Worm (Caenorhabditis elegans) whole organism, early embryonic: ENCODE results near the gene T04A8.18.

Experiments
- B0310.2 ChIP-seq: sonication (generic microtip); optimal IDR thresholded peaks from 2 replicates; lab custom pipeline; 2016; ENCODE audit warnings: mild to moderate bottlenecking, missing genetic modification characterization, missing compliant biosample characterization
- ama-1 ChIP-seq: fragments of 150-350 bp; optimal IDR thresholded peaks from 2 replicates; lab custom pipeline; 2014
- ets-7 ChIP-seq: sonication (generic microtip); optimal IDR thresholded peaks from 2 replicates; lab custom pipeline; 2016; ENCODE audit warnings: missing genotype, missing genetic modification characterization, missing compliant biosample characterization
- flt-1 ChIP-seq: fragments of 200-800 bp; sonication (Bioruptor generic); IDR thresholded peaks from 2 replicates; pipeline ENCODE4 v1.3.6; 2022; ENCODE audit warnings: missing genetic modification characterization, missing compliant biosample characterization
- hmg-4 ChIP-seq: fragments of 200-800 bp; sonication (Bioruptor generic); optimal IDR thresholded peaks from 2 replicates; lab custom pipeline; 2018; ENCODE audit warnings: mild to moderate bottlenecking, missing genetic modification characterization, missing compliant biosample characterization
- hnd-1 ChIP-seq: sonication (generic microtip); optimal IDR thresholded peaks from 2 replicates; lab custom pipeline; 2016; ENCODE audit warnings: missing genetic modification characterization, missing compliant biosample characterization
- scrt-1 ChIP-seq: fragments of 200-800 bp; sonication (Bioruptor generic); IDR thresholded peaks from 2 replicates; pipeline ENCODE4 v1.3.6; 2022; ENCODE audit warnings: missing genetic modification characterization, missing compliant biosample characterization
- tbx-37 ChIP-seq: fragments of 200-800 bp; sonication (Bioruptor generic); conservative IDR thresholded peaks from 2 replicates; pipeline ENCODE4 v1.3.6; 2022; ENCODE audit warnings: missing genetic modification reagents, missing genetic modification characterization, missing compliant biosample characterization

- no peak for TF ChIP-seq hnd-1 (tag; lab: Kevin White, UChicago)
- no peak for TF ChIP-seq tbx-37 (GFP tag; lab: Robert Waterston, UW)
- no peak for TF ChIP-seq B0310.2 (tag; lab: Kevin White, UChicago)
- TF ChIP-seq flt-1 (GFP tag; lab: Robert Waterston, UW): no peak
- no peak for TF ChIP-seq hmg-4
- no peak for TF ChIP-seq ama-1
- TF ChIP-seq scrt-1: no peak
- no peak for TF ChIP-seq ets-7 (tag; lab: Kevin White, UChicago)
Measured at ce11 chrIII:4734056-4734455, 25.0 kb downstream of the T04A8.18 start, which contains the start of gene F17C8.9.
